Fruit fly (Drosophila melanogaster) whole organism, embryonic: ENCODE results near the gene CG6602.

Experiments
- Atf3 ChIP-seq: fragments of 200-800 bp; sonication (Bioruptor generic); optimal IDR thresholded peaks from 3 replicates; lab custom pipeline; 2016; ENCODE audit warnings: missing biosample characterization, missing genetic modification characterization
- Awh ChIP-seq: fragments of 200-800 bp; sonication (Bioruptor generic); IDR thresholded peaks from 2 replicates; pipeline ENCODE4, ENCODE4 v1.3.6; 2022; ENCODE audit warnings: missing biosample characterization, missing genetic modification characterization
- Blimp-1 ChIP-seq: fragments of 200-800 bp; sonication (Bioruptor generic); optimal IDR thresholded peaks from 3 replicates; lab custom pipeline; 2018; ENCODE audit warnings: missing biosample characterization, missing genetic modification characterization, mild to moderate bottlenecking, moderate library complexity, missing genetic modification reagents
- Bteb2 ChIP-seq: fragments of 200-800 bp; sonication (Bioruptor generic); optimal IDR thresholded peaks from 2 replicates; lab custom pipeline; 2016; ENCODE audit warnings: missing biosample characterization, missing genetic modification characterization
- CG10979 ChIP-seq: fragments of 200-800 bp; sonication (Bioruptor generic); optimal IDR thresholded peaks from 2 replicates; lab custom pipeline; 2018; ENCODE audit warnings: missing biosample characterization, mild to moderate bottlenecking, missing genetic modification characterization, moderate library complexity
- CG11398 ChIP-seq: fragments of 200-800 bp; sonication (Bioruptor generic); optimal IDR thresholded peaks from 2 replicates; lab custom pipeline; 2016; ENCODE audit warnings: missing biosample characterization, missing genetic modification characterization
- CG12391 ChIP-seq: fragments of 200-800 bp; sonication (Bioruptor generic); optimal IDR thresholded peaks from 3 replicates; lab custom pipeline; 2018; ENCODE audit warnings: missing biosample characterization, mild to moderate bottlenecking, missing genetic modification characterization, moderate library complexity
- CG13424 ChIP-seq: fragments of 200-800 bp; sonication (Bioruptor generic); optimal IDR thresholded peaks from 2 replicates; lab custom pipeline; 2019; ENCODE audit warnings: missing biosample characterization, mild to moderate bottlenecking, missing genetic modification characterization, moderate library complexity
- CG13775 ChIP-seq: fragments of 200-800 bp; sonication (Bioruptor generic); optimal IDR thresholded peaks from 3 replicates; lab custom pipeline; 2017; ENCODE audit warnings: missing biosample characterization, mild to moderate bottlenecking, missing genetic modification characterization
- CG15696 ChIP-seq: fragments of 200-800 bp; sonication (Bioruptor generic); optimal IDR thresholded peaks from 2 replicates; lab custom pipeline; 2019; ENCODE audit warnings: missing biosample characterization, mild to moderate bottlenecking, missing genetic modification characterization, moderate library complexity
- CG17829 ChIP-seq: fragments of 200-800 bp; optimal IDR thresholded peaks from 2 replicates; lab custom pipeline; 2019; ENCODE audit warnings: missing biosample characterization, mild to moderate bottlenecking, missing genetic modification characterization, moderate library complexity
- CG18262 ChIP-seq: fragments of 200-800 bp; optimal IDR thresholded peaks from 3 replicates; lab custom pipeline; 2019; ENCODE audit warnings: missing biosample characterization, mild to moderate bottlenecking, missing genetic modification characterization, moderate library complexity
- CG18619 ChIP-seq: fragments of 200-800 bp; sonication (Bioruptor generic); optimal IDR thresholded peaks from 3 replicates; lab custom pipeline; 2017; ENCODE audit warnings: missing biosample characterization, mild to moderate bottlenecking, missing genetic modification characterization
- CG2712 ChIP-seq: fragments of 200-800 bp; optimal IDR thresholded peaks from 3 replicates; lab custom pipeline; 2019; ENCODE audit warnings: missing biosample characterization, mild to moderate bottlenecking, missing genetic modification characterization, moderate library complexity
- CG34376 ChIP-seq: fragments of 200-800 bp; sonication (Bioruptor generic); optimal IDR thresholded peaks from 2 replicates; lab custom pipeline; 2018; ENCODE audit warnings: missing biosample characterization, mild to moderate bottlenecking, missing genetic modification characterization
- CG3847 ChIP-seq: fragments of 200-800 bp; sonication (Bioruptor generic); IDR thresholded peaks from 2 replicates; pipeline ENCODE4 v1.3.6; 2022; ENCODE audit warnings: missing biosample characterization, missing genetic modification characterization
- CG43689 ChIP-seq: fragments of 200-800 bp; sonication (Bioruptor generic); IDR thresholded peaks from 2 replicates; pipeline ENCODE4 v1.3.6; 2022; ENCODE audit warnings: missing biosample characterization, missing genetic modification characterization
- CG7839 ChIP-seq: fragments of 200-800 bp; sonication (Bioruptor generic); optimal IDR thresholded peaks from 3 replicates; lab custom pipeline; 2018; ENCODE audit warnings: missing biosample characterization, mild to moderate bottlenecking, missing genetic modification characterization, moderate library complexity
- CG8765 ChIP-seq: fragments of 200-800 bp; sonication (Bioruptor generic); IDR thresholded peaks from 2 replicates; pipeline ENCODE4 v1.3.6; 2022; ENCODE audit warnings: missing biosample characterization, missing genetic modification characterization
- Camta ChIP-seq: fragments of 200-800 bp; sonication (Bioruptor generic); optimal IDR thresholded peaks from 2 replicates; lab custom pipeline; 2016; ENCODE audit warnings: missing biosample characterization, missing genetic modification characterization
- Chrac-16 ChIP-seq: fragments of 200-800 bp; sonication (Bioruptor generic); optimal IDR thresholded peaks from 3 replicates; lab custom pipeline; 2016; ENCODE audit warnings: missing biosample characterization, missing genetic modification characterization
- D19A ChIP-seq: fragments of 200-800 bp; optimal IDR thresholded peaks from 3 replicates; lab custom pipeline; 2019; ENCODE audit warnings: missing biosample characterization, mild to moderate bottlenecking, missing genetic modification characterization, moderate library complexity
- Dip2 ChIP-seq: fragments of 200-800 bp; sonication (Bioruptor generic); IDR thresholded peaks from 2 replicates; pipeline ENCODE4 v1.3.6; 2022; ENCODE audit warnings: missing biosample characterization, missing genetic modification characterization
- Gug ChIP-seq: fragments of 200-800 bp; sonication (Bioruptor generic); IDR thresholded peaks from 4 replicates; pipeline ENCODE4 v1.3.6; 2022; ENCODE audit warnings: missing biosample characterization, missing genetic modification characterization
- HLH3B ChIP-seq: fragments of 200-800 bp; sonication (Bioruptor generic); IDR thresholded peaks from 2 replicates; pipeline ENCODE4 v1.3.6; 2022; ENCODE audit warnings: missing biosample characterization, missing genetic modification characterization
- HmgZ ChIP-seq: fragments of 200-800 bp; sonication (Bioruptor generic); optimal IDR thresholded peaks from 2 replicates; lab custom pipeline; 2018; ENCODE audit warnings: missing biosample characterization, mild to moderate bottlenecking, missing genetic modification characterization
- Hsf ChIP-seq: fragments of 200-800 bp; sonication (Bioruptor generic); optimal IDR thresholded peaks from 3 replicates; lab custom pipeline; 2016; ENCODE audit warnings: missing biosample characterization, missing genetic modification characterization
- Jarid2 ChIP-seq: fragments of 200-800 bp; sonication (Bioruptor generic); optimal IDR thresholded peaks from 3 replicates; lab custom pipeline; 2017; ENCODE audit warnings: mild to moderate bottlenecking, missing biosample characterization, missing genetic modification reagents, missing genetic modification characterization
- Lhr ChIP-seq: fragments of 200-800 bp; sonication (Bioruptor generic); optimal IDR thresholded peaks from 3 replicates; lab custom pipeline; 2017; ENCODE audit warnings: mild to moderate bottlenecking, missing biosample characterization, missing genetic modification reagents, missing genetic modification characterization
- Med ChIP-seq: fragments of 200-800 bp; sonication (Bioruptor generic); peaks from one replicate; lab custom pipeline; 2016; ENCODE audit warnings: missing biosample characterization, missing genetic modification characterization, mild to moderate bottlenecking, inconsistent platforms, moderate library complexity
- Nf-YA ChIP-seq: fragments of 200-800 bp; sonication (Bioruptor generic); IDR thresholded peaks from 2 replicates; pipeline ENCODE4 v1.3.6; 2022; ENCODE audit warnings: missing biosample characterization, missing genetic modification characterization
- Sox100B ChIP-seq: fragments of 200-800 bp; sonication (Bioruptor generic); optimal IDR thresholded peaks from 3 replicates; lab custom pipeline; 2018; ENCODE audit warnings: missing biosample characterization, mild to moderate bottlenecking, missing genetic modification characterization
- Sox102F ChIP-seq: fragments of 200-800 bp; sonication (Bioruptor generic); optimal IDR thresholded peaks from 2 replicates; lab custom pipeline; 2018; ENCODE audit warnings: missing biosample characterization, mild to moderate bottlenecking, missing genetic modification characterization, moderate library complexity
- Ssrp ChIP-seq: fragments of 200-800 bp; sonication (Bioruptor generic); optimal IDR thresholded peaks from 2 replicates; lab custom pipeline; 2018; ENCODE audit warnings: missing biosample characterization, mild to moderate bottlenecking, missing genetic modification characterization, moderate library complexity
- Trl ChIP-seq, 3 experiments: fragments of >200 bp in 2 of 3; fragments of 200-800 bp in 1 of 3; sonication (Bioruptor generic) in 1 of 3; optimal IDR thresholded peaks; 2 replicates in 1 of 3; 3 replicates in 2 of 3; lab custom pipeline; 2016 to 2017; ENCODE audit warnings: missing biosample characterization in 1 of 3, missing genetic modification characterization in 1 of 3
- ara ChIP-seq: fragments of 200-800 bp; sonication (Bioruptor generic); IDR thresholded peaks from 2 replicates; pipeline ENCODE4 v1.3.6; 2022; ENCODE audit warnings: missing biosample characterization, missing genetic modification characterization
- bsh ChIP-seq, 2 experiments: fragments of 200-800 bp; sonication (Bioruptor generic); optimal IDR thresholded peaks; 2 replicates each; lab custom pipeline; 2017 to 2018; ENCODE audit warnings: mild to moderate bottlenecking in 2 of 2, missing biosample characterization in 2 of 2, missing genetic modification characterization in 2 of 2, moderate library complexity in 1 of 2
- crp ChIP-seq, 2 experiments: fragments of 200-800 bp; sonication (Bioruptor generic); optimal IDR thresholded peaks; 2 replicates in 1 of 2; 3 replicates in 1 of 2; lab custom pipeline; 2017; ENCODE audit warnings: missing biosample characterization in 2 of 2, missing genetic modification characterization in 2 of 2, mild to moderate bottlenecking in 1 of 2, moderate library complexity in 1 of 2
- dan ChIP-seq: fragments of 200-800 bp; sonication (Bioruptor generic); IDR thresholded peaks from 2 replicates; pipeline ENCODE4 v1.3.6; 2022; ENCODE audit warnings: missing biosample characterization, missing genetic modification characterization
- fd96Cb ChIP-seq: fragments of 200-800 bp; sonication (Bioruptor generic); optimal IDR thresholded peaks from 2 replicates; lab custom pipeline; 2018; ENCODE audit warnings: missing biosample characterization, mild to moderate bottlenecking, missing genetic modification characterization, moderate library complexity
- gem ChIP-seq: fragments of 200-800 bp; sonication (Bioruptor generic); optimal IDR thresholded peaks from 2 replicates; lab custom pipeline; 2019; ENCODE audit warnings: missing biosample characterization, mild to moderate bottlenecking, missing genetic modification characterization, moderate library complexity
- sc ChIP-seq, 3 experiments: fragments of >200 bp in 2 of 3; fragments of 200-800 bp in 1 of 3; sonication (Bioruptor generic) in 1 of 3; optimal IDR thresholded peaks; 2 replicates in 2 of 3; 3 replicates in 1 of 3; lab custom pipeline; 2017; ENCODE audit warnings: mild to moderate bottlenecking in 1 of 3, missing biosample characterization in 1 of 3, missing genetic modification characterization in 1 of 3, missing genetic modification reagents in 1 of 3
- sens ChIP-seq: fragments of 200-800 bp; sonication (Bioruptor generic); peaks from one replicate; lab custom pipeline; 2016; ENCODE audit warnings: missing biosample characterization, missing genetic modification characterization
- sens-2 ChIP-seq: fragments of 200-800 bp; sonication (Bioruptor generic); IDR thresholded peaks from 2 replicates; pipeline ENCODE4 v1.3.6; 2022; ENCODE audit warnings: missing biosample characterization, missing genetic modification characterization
- tap ChIP-seq: fragments of 200-800 bp; optimal IDR thresholded peaks from 3 replicates; lab custom pipeline; 2019; ENCODE audit warnings: missing biosample characterization, mild to moderate bottlenecking, missing genetic modification characterization, moderate library complexity
- trem ChIP-seq: fragments of 200-800 bp; optimal IDR thresholded peaks from 3 replicates; lab custom pipeline; 2019; ENCODE audit warnings: missing biosample characterization, mild to moderate bottlenecking, missing genetic modification characterization, moderate library complexity
- wek ChIP-seq: fragments of 200-800 bp; sonication (Bioruptor generic); optimal IDR thresholded peaks from 3 replicates; lab custom pipeline; 2018; ENCODE audit warnings: missing biosample characterization, mild to moderate bottlenecking, missing genetic modification characterization, moderate library complexity
- wor ChIP-seq: fragments of 200-800 bp; sonication (Bioruptor generic); IDR thresholded peaks from 2 replicates; pipeline ENCODE4 v1.3.6; 2022; ENCODE audit warnings: missing biosample characterization, missing genetic modification characterization

CG6602 gene

DNA sequence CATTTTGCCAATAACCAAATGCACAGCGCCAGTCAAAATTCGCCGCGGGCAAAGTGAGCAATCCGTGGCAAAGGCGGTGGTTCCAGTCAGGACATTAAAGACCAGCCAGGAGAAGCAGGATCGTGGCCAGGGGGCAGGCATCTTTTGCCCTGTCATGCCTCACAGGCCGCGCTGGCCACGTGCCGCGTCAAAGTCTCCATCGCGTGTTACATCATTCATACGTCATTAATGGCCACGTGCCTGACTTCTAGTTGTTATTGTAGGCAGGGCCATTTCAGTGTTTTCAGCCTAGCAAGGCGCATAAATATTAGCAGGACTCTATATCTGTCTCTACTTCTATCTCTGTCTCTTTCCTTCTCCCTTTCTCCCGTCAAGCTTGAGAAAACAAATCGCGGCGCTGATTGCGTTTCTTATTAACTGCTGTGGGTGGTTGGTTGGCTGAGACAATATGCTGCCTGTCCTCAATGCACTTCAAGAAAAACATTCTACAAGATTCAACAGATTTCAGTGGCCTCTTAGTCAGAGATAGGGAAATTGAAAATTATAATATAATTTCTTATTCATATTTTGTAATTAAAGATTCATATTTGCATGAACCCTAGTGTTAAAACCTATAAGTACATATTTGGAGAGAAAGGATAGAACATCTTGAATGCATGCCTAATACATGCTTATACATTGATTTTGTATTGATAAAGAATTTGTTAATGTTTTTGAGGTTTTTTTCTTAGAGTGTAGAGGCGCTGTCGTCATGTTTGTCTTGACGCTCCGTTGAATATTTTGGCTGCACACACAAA lies 36.5 kb downstream of the CG6602 start (continued):
- TF ChIP-seq Bteb2 (GFP tag; lab: Kevin White, UChicago) = no peak
- TF ChIP-seq wor = no peak
- TF ChIP-seq HmgZ = no peak
- TF ChIP-seq ara (GFP tag; lab: Robert Waterston, UW) = no peak
- TF ChIP-seq sens (GFP tag; lab: Kevin White, UChicago) = peak; percentile 6
- peak; percentile 19 for TF ChIP-seq tap
- TF ChIP-seq CG8765 = no peak
- TF ChIP-seq dan = no peak
- no peak for TF ChIP-seq Dip2
- peak; percentile 37 for TF ChIP-seq Med (GFP tag; lab: Kevin White, UChicago)
- TF ChIP-seq bsh (GFP tag; optimal IDR thresholded peaks at IDR 0.05; lab: Kevin White, UChicago) = peak in 1 of 2 experiments; percentile 50
- no peak for TF ChIP-seq Atf3 (GFP tag; lab: Kevin White, UChicago)
- peak; percentile 45 for TF ChIP-seq D19A (tag; lab: Kevin White, UChicago)
- no peak for TF ChIP-seq sc (optimal IDR thresholded peaks at IDR 0.05; lab: Kevin White, UChicago)
- peak; percentile 6 for TF ChIP-seq sc (GFP tag; optimal IDR thresholded peaks at IDR 0.05; lab: Kevin White, UChicago)
- no peak for TF ChIP-seq wek (GFP tag; lab: Kevin White, UChicago)
- TF ChIP-seq CG2712 = peak; percentile 60
- no peak for TF ChIP-seq CG34376
- peak; percentile 34 for TF ChIP-seq Ssrp (tag; lab: Kevin White, UChicago)
- peak; percentile 25 for TF ChIP-seq CG15696 (tag; lab: Kevin White, UChicago)
- no peak for TF ChIP-seq Nf-YA
- no peak for TF ChIP-seq Awh (GFP tag; lab: Robert Waterston, UW)
- TF ChIP-seq HLH3B (GFP tag; lab: Robert Waterston, UW) = no peak
- peak; percentile 47 for TF ChIP-seq Blimp-1 (GFP tag; lab: Kevin White, UChicago)
- TF ChIP-seq gem (tag; lab: Kevin White, UChicago) = peak; percentile 53
- no peak for TF ChIP-seq Chrac-16
- no peak for TF ChIP-seq CG18619 (GFP tag; lab: Kevin White, UChicago)
- TF ChIP-seq crp (GFP tag; optimal IDR thresholded peaks at IDR 0.05; lab: Kevin White, UChicago) = no peak
- no peak for TF ChIP-seq Trl (optimal IDR thresholded peaks at IDR 0.05; lab: Kevin White, UChicago)
- no peak for TF ChIP-seq Trl (GFP tag; optimal IDR thresholded peaks at IDR 0.05; lab: Kevin White, UChicago)
- no peak for TF ChIP-seq CG11398 (GFP tag; lab: Kevin White, UChicago)
- peak; percentile 19 for TF ChIP-seq fd96Cb (tag; lab: Kevin White, UChicago)
- TF ChIP-seq CG7839 = peak; percentile 19
- peak; percentile 38 for TF ChIP-seq CG12391
- no peak for TF ChIP-seq CG43689 (GFP tag; lab: Robert Waterston, UW)
- no peak for TF ChIP-seq CG3847 (GFP tag; lab: Robert Waterston, UW)
- no peak for TF ChIP-seq Camta (GFP tag; lab: Kevin White, UChicago)
- TF ChIP-seq CG17829 (tag; lab: Kevin White, UChicago) = peak; percentile 5
- peak; percentile 10 for TF ChIP-seq CG13424 (tag; lab: Kevin White, UChicago)
- TF ChIP-seq Jarid2 = no peak
- peak; percentile 11 for TF ChIP-seq trem (tag; lab: Kevin White, UChicago)
- TF ChIP-seq CG18262 (tag; lab: Kevin White, UChicago) = peak; percentile 57
- TF ChIP-seq Sox100B (GFP tag; lab: Kevin White, UChicago) = peak; percentile 44
- TF ChIP-seq Gug (GFP tag; lab: Robert Waterston, UW) = no peak
- 0 out of 2 replicates have a peak, but pooled peaks have one; percentile 12 for TF ChIP-seq sens-2 (GFP tag; lab: Robert Waterston, UW)
- TF ChIP-seq Lhr (GFP tag; lab: Kevin White, UChicago) = no peak
- TF ChIP-seq CG10979 (tag; lab: Kevin White, UChicago) = peak; percentile 54
- TF ChIP-seq Hsf (GFP tag; lab: Kevin White, UChicago) = no peak
- TF ChIP-seq CG13775 (GFP tag; lab: Kevin White, UChicago) = no peak
- peak; percentile 8 for TF ChIP-seq Sox102F (GFP tag; lab: Kevin White, UChicago)
